Worm (Caenorhabditis elegans): ENCODE data around the gene str-20.

ce11 chrV:743348-743747, 12.9 kb upstream of the str-20 start, which contains the start of gene str-134:
- TF ChIP-seq nhr-76 (tag; optimal IDR thresholded peaks at IDR 0.05) (no peak), bed-3 (GFP tag; optimal IDR thresholded peaks at IDR 0.05) (no peak), unc-62 (GFP tag; optimal IDR thresholded peaks at IDR 0.05) (no peak), nhr-12 (tag; optimal IDR thresholded peaks at IDR 0.05) (no peak), pha-4 (tag; optimal IDR thresholded peaks at IDR 0.05) (no peak), mep-1 (tag; optimal IDR thresholded peaks at IDR 0.05) (no peak), ztf-11 (tag; optimal IDR thresholded peaks at IDR 0.05) (no peak)
